Worm (Caenorhabditis elegans) whole organism, L4 larva: ENCODE data around the gene T23G5.3.

Experiments
- ceh-28 ChIP-seq: fragments of 150-350 bp; optimal IDR thresholded peaks from 2 replicates; lab custom pipeline; 2014; ENCODE audit warnings: missing biosample characterization, missing genetic modification reagents, missing genetic modification characterization
- daf-12 ChIP-seq: fragments of 150-350 bp; optimal IDR thresholded peaks from 2 replicates; lab custom pipeline; 2014; ENCODE audit warnings: missing biosample characterization, missing genetic modification reagents, missing genetic modification characterization
- fos-1 ChIP-seq: fragments of 150-350 bp; optimal IDR thresholded peaks from 2 replicates; lab custom pipeline; 2014; ENCODE audit warnings: missing biosample characterization, missing genetic modification characterization
- lin-38 ChIP-seq: fragments of 200-800 bp; sonication (Bioruptor generic); IDR thresholded peaks from 2 replicates; pipeline ENCODE4 v1.3.6; 2022; ENCODE audit warnings: missing genetic modification reagents, missing genetic modification characterization, missing compliant biosample characterization
- lin-39 ChIP-seq: fragments of 150-350 bp; optimal IDR thresholded peaks from 2 replicates; lab custom pipeline; 2014; ENCODE audit warnings: missing biosample characterization, missing genetic modification reagents, missing genetic modification characterization
- nhr-237 ChIP-seq: sonication (generic microtip); optimal IDR thresholded peaks from 2 replicates; lab custom pipeline; 2017; ENCODE audit warnings: missing biosample characterization, missing genetic modification characterization
- nhr-77 ChIP-seq: fragments of 150-350 bp; optimal IDR thresholded peaks from 2 replicates; lab custom pipeline; 2014; ENCODE audit warnings: missing biosample characterization, missing genetic modification characterization
- snpc-4 ChIP-seq: fragments of 150-350 bp; optimal IDR thresholded peaks from 2 replicates; lab custom pipeline; 2014; ENCODE audit warnings: missing biosample characterization, missing genetic modification characterization
- spr-3 ChIP-seq: fragments of 200-800 bp; sonication (Bioruptor generic); optimal IDR thresholded peaks from 2 replicates; lab custom pipeline; 2018; ENCODE audit warnings: mild to moderate bottlenecking, missing genetic modification characterization, missing compliant biosample characterization

DNA sequence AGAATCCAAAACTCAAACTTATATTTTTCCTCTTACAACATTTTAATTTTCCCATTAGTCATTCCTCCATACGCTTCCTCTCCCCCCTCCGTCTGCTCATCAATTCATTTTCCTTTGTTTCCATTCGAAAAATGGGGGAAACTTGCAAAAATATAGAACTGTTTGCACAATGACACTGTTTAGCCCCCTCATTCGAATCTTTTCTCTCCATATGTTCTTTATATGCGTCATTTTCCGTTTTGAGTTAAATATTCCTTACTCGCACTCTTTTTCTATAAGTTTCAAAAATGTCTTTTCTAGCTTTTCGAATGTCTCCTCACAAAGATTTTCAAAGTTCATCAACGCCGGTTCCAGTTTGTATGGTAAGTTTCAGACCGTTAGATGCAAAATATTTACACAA, 25.9 kb upstream of the T23G5.3 start, which contains the start of gene M01A8.1:
- TF ChIP-seq spr-3 = no peak
- TF ChIP-seq lin-39 = no peak
- no peak for TF ChIP-seq daf-12 (tag; lab: Kevin White, UChicago)
- TF ChIP-seq fos-1 = no peak
- no peak for TF ChIP-seq nhr-237 (tag; lab: Kevin White, UChicago)
- no peak for TF ChIP-seq lin-38 (GFP tag; lab: Robert Waterston, UW)
- no peak for TF ChIP-seq ceh-28
- no peak for TF ChIP-seq snpc-4
- no peak for TF ChIP-seq nhr-77 (tag; lab: Kevin White, UChicago)
